Worm (Caenorhabditis elegans): ENCODE measurements around the gene ZK930.6.

ZK930.6 gene

ce11 chrII:11839116-11839515 is 44.6 kb upstream of the ZK930.6 start:
- TF ChIP-seq nhr-43 (tag; optimal IDR thresholded peaks at IDR 0.05; ENCODE audit: poor library complexity, severe bottlenecking) (peak; percentile 17), pha-4 (tag; optimal IDR thresholded peaks at IDR 0.05) (no peak), elt-2 (tag; optimal IDR thresholded peaks at IDR 0.05) (no peak), nhr-25 (tag; optimal IDR thresholded peaks at IDR 0.05) (peak; percentile 4)

DNA sequence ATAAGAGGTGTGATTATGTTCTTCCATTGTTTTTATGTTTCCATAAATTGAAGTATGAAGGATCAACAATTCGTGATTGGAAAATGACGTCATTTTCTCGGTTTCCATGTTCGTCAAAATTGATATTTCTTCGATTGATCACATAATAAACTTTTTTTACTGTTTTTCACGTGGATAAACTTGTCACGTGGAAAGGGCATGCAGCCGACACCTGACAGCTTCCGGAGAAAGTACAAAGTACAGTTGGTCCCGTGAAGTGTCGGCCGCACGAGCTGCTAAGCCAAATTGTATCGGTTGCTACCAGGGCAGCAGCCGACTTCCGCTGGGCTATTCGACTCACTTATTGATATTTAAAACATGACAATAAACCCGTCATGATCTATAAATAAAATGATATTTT is 42.1 kb upstream of the ZK930.6 start:
- TF ChIP-seq nhr-25 (tag; optimal IDR thresholded peaks at IDR 0.05) = peak; percentile 40
- TF ChIP-seq lsy-12 (tag; optimal IDR thresholded peaks at IDR 0.05) = no peak
- TF ChIP-seq pha-4 (tag; optimal IDR thresholded peaks at IDR 0.05) = no peak
- TF ChIP-seq aly-2 (tag; optimal IDR thresholded peaks at IDR 0.05) = no peak
- no peak for TF ChIP-seq fkh-2 (tag; optimal IDR thresholded peaks at IDR 0.05)
- no peak for TF ChIP-seq egl-5 (tag; optimal IDR thresholded peaks at IDR 0.05)
- TF ChIP-seq ztf-11 (tag; optimal IDR thresholded peaks at IDR 0.05) = no peak
- no peak for TF ChIP-seq nhr-76 (tag; optimal IDR thresholded peaks at IDR 0.05)
- peak; percentile 67 for TF ChIP-seq snpc-4 (tag; optimal IDR thresholded peaks at IDR 0.05)
- no peak for TF ChIP-seq ceh-16 (tag; optimal IDR thresholded peaks at IDR 0.05)
- no peak for TF ChIP-seq eor-1 (tag; optimal IDR thresholded peaks at IDR 0.05)
- peak; percentile 26 for TF ChIP-seq nhr-23 (tag; optimal IDR thresholded peaks at IDR 0.05)
- TF ChIP-seq ceh-28 (tag; optimal IDR thresholded peaks at IDR 0.05) = no peak
- TF ChIP-seq hmg-11 (tag; optimal IDR thresholded peaks at IDR 0.05) = no peak
- TF ChIP-seq daf-12 (tag; optimal IDR thresholded peaks at IDR 0.05) = no peak
- TF ChIP-seq nhr-43 (tag; optimal IDR thresholded peaks at IDR 0.05; ENCODE audit: poor library complexity, severe bottlenecking) = peak; percentile 29
- no peak for TF ChIP-seq nhr-12 (tag; optimal IDR thresholded peaks at IDR 0.05)

- peak; percentile 9 for TF ChIP-seq nhr-43 (tag; optimal IDR thresholded peaks at IDR 0.05; ENCODE audit: poor library complexity, severe bottlenecking)
- no peak for TF ChIP-seq hmg-11 (tag; optimal IDR thresholded peaks at IDR 0.05)
- TF ChIP-seq lsy-12 (tag; optimal IDR thresholded peaks at IDR 0.05) = no peak
Observed at ce11 chrII:11842317-11842716, 41.4 kb upstream of the ZK930.6 start, which contains the start of gene T27D12.1. Gene T27D12.1 (plus strand): TSS chrII:11842617.

- no peak for TF ChIP-seq nhr-237 (tag; optimal IDR thresholded peaks at IDR 0.05)
- no peak for TF ChIP-seq egl-5 (tag; optimal IDR thresholded peaks at IDR 0.05)
- no peak for TF ChIP-seq fos-1 (tag; optimal IDR thresholded peaks at IDR 0.05)
- no peak for TF ChIP-seq mml-1 (tag; optimal IDR thresholded peaks at IDR 0.05)
- TF ChIP-seq ama-1 (optimal IDR thresholded peaks at IDR 0.05) = peak; percentile 33
- TF ChIP-seq aly-2 (tag; optimal IDR thresholded peaks at IDR 0.05) = no peak
- TF ChIP-seq lin-39 (tag; optimal IDR thresholded peaks at IDR 0.05) = no peak
- no peak for TF ChIP-seq nhr-25 (tag; optimal IDR thresholded peaks at IDR 0.05)
Observed at ce11 chrII:11842766-11843165, 41.0 kb upstream of the ZK930.6 start.

ce11 chrII:11843441-11843840 is 40.3 kb upstream of the ZK930.6 start:
- TF ChIP-seq nhr-25 (tag; optimal IDR thresholded peaks at IDR 0.05) (peak; percentile 12), elt-3 (tag; optimal IDR thresholded peaks at IDR 0.05) (peak in 1 of 3 experiments; percentile 24), ceh-28 (tag; optimal IDR thresholded peaks at IDR 0.05) (no peak), fkh-10 (GFP tag; optimal IDR thresholded peaks at IDR 0.05) (no peak), nhr-23 (tag; optimal IDR thresholded peaks at IDR 0.05) (peak; percentile 48), ama-1 (optimal IDR thresholded peaks at IDR 0.05) (peak; percentile 21)

- TF ChIP-seq nfya-1 (tag; optimal IDR thresholded peaks at IDR 0.05; ENCODE audit: insufficient read depth) (no peak), nhr-43 (tag; optimal IDR thresholded peaks at IDR 0.05; ENCODE audit: poor library complexity, severe bottlenecking) (peak; percentile 5), ama-1 (optimal IDR thresholded peaks at IDR 0.05) (peak; percentile 93)
Observed at ce11 chrII:11844072-11844471, 39.7 kb upstream of the ZK930.6 start.

DNA sequence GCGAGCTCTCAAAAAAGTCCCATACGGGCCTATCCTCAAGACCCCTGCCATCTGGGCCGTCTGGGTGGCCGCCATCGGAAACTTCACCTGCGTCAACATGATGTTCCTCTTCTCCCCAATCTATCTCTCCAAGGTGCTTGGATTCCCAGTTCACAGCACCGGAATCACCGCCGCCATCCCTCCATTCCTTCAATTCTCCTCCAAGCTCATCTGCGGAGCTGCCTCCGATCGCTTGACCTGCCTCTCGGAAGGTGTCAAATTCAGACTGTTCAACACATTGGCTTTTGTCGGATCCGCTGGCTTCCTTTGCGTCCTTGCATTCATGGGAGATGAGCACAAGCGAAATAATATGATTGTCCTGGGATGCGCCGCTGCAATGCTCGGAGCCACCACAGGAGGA is 38.8 kb upstream of the ZK930.6 start:
- TF ChIP-seq lin-15B (tag; optimal IDR thresholded peaks at IDR 0.05) (no peak), fos-1 (tag; optimal IDR thresholded peaks at IDR 0.05) (no peak), fkh-10 (GFP tag; optimal IDR thresholded peaks at IDR 0.05) (no peak)

- no peak for TF ChIP-seq nhr-25 (tag; optimal IDR thresholded peaks at IDR 0.05)
- TF ChIP-seq eor-1 (tag; optimal IDR thresholded peaks at IDR 0.05) = no peak
- no peak for TF ChIP-seq nhr-23 (tag; optimal IDR thresholded peaks at IDR 0.05)
- TF ChIP-seq nhr-77 (tag; optimal IDR thresholded peaks at IDR 0.05) = no peak
- TF ChIP-seq elt-3 (tag; optimal IDR thresholded peaks at IDR 0.05) = peak in 1 of 3 experiments; percentile 88
- TF ChIP-seq egl-27 (tag; optimal IDR thresholded peaks at IDR 0.05) = no peak
- TF ChIP-seq nhr-237 (tag; optimal IDR thresholded peaks at IDR 0.05) = no peak
- no peak for TF ChIP-seq lin-39 (tag; optimal IDR thresholded peaks at IDR 0.05)
- no peak for TF ChIP-seq ceh-28 (tag; optimal IDR thresholded peaks at IDR 0.05)
- peak; percentile 87 for TF ChIP-seq ama-1 (optimal IDR thresholded peaks at IDR 0.05)
- no peak for TF ChIP-seq R02D3.7 (tag; optimal IDR thresholded peaks at IDR 0.05)
- no peak for TF ChIP-seq pha-4 (tag; optimal IDR thresholded peaks at IDR 0.05)
- no peak for TF ChIP-seq elt-2 (tag; optimal IDR thresholded peaks at IDR 0.05)
Observed at ce11 chrII:11845954-11846353, 37.8 kb upstream of the ZK930.6 start.
